Fruit fly (Drosophila melanogaster) whole organism, prepupa: ENCODE data around the gene CG31176.

Experiments
- CG10631 ChIP-seq: fragments of 200-800 bp; sonication (Bioruptor generic); optimal IDR thresholded peaks from 2 replicates; lab custom pipeline; 2016; ENCODE audit warnings: missing biosample characterization, missing genetic modification characterization
- CG10669 ChIP-seq: fragments of 200-800 bp; sonication (Bioruptor generic); optimal IDR thresholded peaks from 3 replicates; lab custom pipeline; 2018; ENCODE audit warnings: missing biosample characterization, mild to moderate bottlenecking, missing genetic modification characterization, moderate library complexity
- CG11762 ChIP-seq: fragments of 200-800 bp; sonication (Bioruptor generic); optimal IDR thresholded peaks from 3 replicates; lab custom pipeline; 2016; ENCODE audit warnings: missing biosample characterization, missing genetic modification characterization; ENCODE audit not compliant: insufficient read depth
- CG11902 ChIP-seq: fragments of 200-800 bp; sonication (Bioruptor generic); optimal IDR thresholded peaks from 3 replicates; lab custom pipeline; 2016; ENCODE audit warnings: missing biosample characterization, missing genetic modification characterization
- CG15336 ChIP-seq: fragments of 200-800 bp; sonication (Bioruptor generic); IDR thresholded peaks from 2 replicates; pipeline ENCODE4 v1.3.6; 2022; ENCODE audit warnings: missing biosample characterization, missing genetic modification characterization
- CG1621 ChIP-seq: fragments of 200-800 bp; sonication (Bioruptor generic); optimal IDR thresholded peaks from 3 replicates; lab custom pipeline; 2018; ENCODE audit warnings: missing biosample characterization, mild to moderate bottlenecking, missing genetic modification characterization
- CG16779 ChIP-seq: fragments of 200-800 bp; sonication (Bioruptor generic); optimal IDR thresholded peaks from 3 replicates; lab custom pipeline; 2017; ENCODE audit warnings: missing biosample characterization, mild to moderate bottlenecking, missing genetic modification characterization
- CG31627 ChIP-seq: fragments of 200-800 bp; sonication (Bioruptor generic); optimal IDR thresholded peaks from 3 replicates; lab custom pipeline; 2016; ENCODE audit warnings: missing biosample characterization, missing genetic modification characterization
- CG32006 ChIP-seq: fragments of 200-800 bp; sonication (Bioruptor generic); optimal IDR thresholded peaks from 3 replicates; lab custom pipeline; 2017; ENCODE audit warnings: missing biosample characterization, mild to moderate bottlenecking, missing genetic modification characterization
- CG34406 ChIP-seq: fragments of 200-800 bp; sonication (Bioruptor generic); optimal IDR thresholded peaks from 3 replicates; lab custom pipeline; 2016; ENCODE audit warnings: missing biosample characterization, missing genetic modification characterization
- CG3919 ChIP-seq: fragments of 200-800 bp; sonication (Bioruptor generic); optimal IDR thresholded peaks from 3 replicates; lab custom pipeline; 2016; ENCODE audit warnings: missing biosample characterization, missing genetic modification characterization
- CG4318 ChIP-seq: fragments of 200-800 bp; sonication (Bioruptor generic); optimal IDR thresholded peaks from 3 replicates; lab custom pipeline; 2017; ENCODE audit warnings: missing biosample characterization, mild to moderate bottlenecking, missing genetic modification characterization
- CG6163 ChIP-seq: fragments of 200-800 bp; sonication (Bioruptor generic); IDR thresholded peaks from 3 replicates; pipeline ENCODE4 v1.3.6; 2022; ENCODE audit warnings: missing biosample characterization, missing genetic modification characterization
- CG6276 ChIP-seq: fragments of 200-800 bp; sonication (Bioruptor generic); optimal IDR thresholded peaks from 2 replicates; lab custom pipeline; 2017; ENCODE audit warnings: missing biosample characterization, mild to moderate bottlenecking, missing genetic modification characterization
- CG6792 ChIP-seq: fragments of 200-800 bp; sonication (Bioruptor generic); optimal IDR thresholded peaks from 3 replicates; lab custom pipeline; 2016; ENCODE audit warnings: missing biosample characterization, missing genetic modification characterization
- CG6808 ChIP-seq: fragments of 200-800 bp; sonication (Bioruptor generic); optimal IDR thresholded peaks from 3 replicates; lab custom pipeline; 2017; ENCODE audit warnings: missing biosample characterization, missing genetic modification characterization, mild to moderate bottlenecking, moderate library complexity, missing genetic modification reagents
- CG6854 ChIP-seq: fragments of 200-800 bp; sonication (Bioruptor generic); optimal IDR thresholded peaks from 2 replicates; lab custom pipeline; 2017; ENCODE audit warnings: missing biosample characterization, mild to moderate bottlenecking, missing genetic modification characterization
- CG7368 ChIP-seq: fragments of 200-800 bp; sonication (Bioruptor generic); optimal IDR thresholded peaks from 3 replicates; lab custom pipeline; 2016; ENCODE audit warnings: missing biosample characterization, missing genetic modification characterization
- CG8119 ChIP-seq: fragments of 200-800 bp; sonication (Bioruptor generic); IDR thresholded peaks from 3 replicates; pipeline ENCODE4 v1.3.6; 2022; ENCODE audit warnings: missing biosample characterization, missing genetic modification characterization
- CG8632 ChIP-seq: fragments of 200-800 bp; sonication (Bioruptor generic); optimal IDR thresholded peaks from 3 replicates; lab custom pipeline; 2016; ENCODE audit warnings: missing biosample characterization, missing genetic modification characterization
- CG9139 ChIP-seq: fragments of 200-800 bp; sonication (Bioruptor generic); optimal IDR thresholded peaks from 3 replicates; lab custom pipeline; 2017; ENCODE audit warnings: missing biosample characterization, mild to moderate bottlenecking, missing genetic modification characterization
- Eip75B ChIP-seq: fragments of 200-800 bp; sonication (Bioruptor generic); optimal IDR thresholded peaks from 3 replicates; lab custom pipeline; 2016; ENCODE audit warnings: missing biosample characterization, missing genetic modification characterization
- Eip78C ChIP-seq: fragments of 200-800 bp; sonication (Bioruptor generic); peaks from one replicate; lab custom pipeline; 2016; ENCODE audit warnings: missing biosample characterization, missing genetic modification characterization
- Eip93F ChIP-seq: fragments of 200-800 bp; sonication (Bioruptor generic); optimal IDR thresholded peaks from 2 replicates; lab custom pipeline; 2016; ENCODE audit warnings: missing biosample characterization, mild to moderate bottlenecking, missing genetic modification characterization
- Ets21C ChIP-seq: fragments of 200-800 bp; sonication (Bioruptor generic); optimal IDR thresholded peaks from 3 replicates; lab custom pipeline; 2016; ENCODE audit warnings: missing biosample characterization, missing genetic modification characterization
- Ets96B ChIP-seq: fragments of 200-800 bp; optimal IDR thresholded peaks from 2 replicates; lab custom pipeline; 2019; ENCODE audit warnings: missing biosample characterization, mild to moderate bottlenecking, missing genetic modification characterization, moderate library complexity
- Gug ChIP-seq: fragments of 200-800 bp; sonication (Bioruptor generic); IDR thresholded peaks from 2 replicates; pipeline ENCODE4 v1.3.6; 2022; ENCODE audit warnings: missing biosample characterization, missing genetic modification characterization
- Hr39 ChIP-seq: fragments of 200-800 bp; sonication (Bioruptor generic); optimal IDR thresholded peaks from 2 replicates; lab custom pipeline; 2016; ENCODE audit warnings: missing biosample characterization, missing genetic modification characterization
- Met ChIP-seq: fragments of 200-800 bp; sonication (Bioruptor generic); optimal IDR thresholded peaks from 3 replicates; lab custom pipeline; 2016; ENCODE audit warnings: missing biosample characterization, missing genetic modification characterization
- OdsH ChIP-seq: fragments of 200-800 bp; sonication (Bioruptor generic); optimal IDR thresholded peaks from 3 replicates; lab custom pipeline; 2016; ENCODE audit warnings: missing biosample characterization, missing genetic modification characterization
- Smox ChIP-seq: fragments of 200-800 bp; sonication (Bioruptor generic); optimal IDR thresholded peaks from 3 replicates; lab custom pipeline; 2016; ENCODE audit warnings: missing biosample characterization, missing genetic modification characterization
- Sox102F ChIP-seq: fragments of 200-800 bp; sonication (Bioruptor generic); optimal IDR thresholded peaks from 2 replicates; lab custom pipeline; 2016; ENCODE audit warnings: missing biosample characterization, mild to moderate bottlenecking, missing genetic modification characterization
- Sox14 ChIP-seq: fragments of 200-800 bp; sonication (Bioruptor generic); optimal IDR thresholded peaks from 3 replicates; lab custom pipeline; 2016; ENCODE audit warnings: missing biosample characterization, missing genetic modification characterization
- Sox15 ChIP-seq: fragments of 200-800 bp; sonication (Bioruptor generic); optimal IDR thresholded peaks from 3 replicates; lab custom pipeline; 2016; ENCODE audit warnings: missing biosample characterization, missing genetic modification characterization
- achi ChIP-seq: fragments of 200-800 bp; sonication (Bioruptor generic); optimal IDR thresholded peaks from 3 replicates; lab custom pipeline; 2016; ENCODE audit warnings: missing biosample characterization, missing genetic modification characterization
- acj6 ChIP-seq: fragments of 200-800 bp; sonication (Bioruptor generic); optimal IDR thresholded peaks from 3 replicates; lab custom pipeline; 2016; ENCODE audit warnings: missing biosample characterization, missing genetic modification characterization
- cyc ChIP-seq: fragments of 200-800 bp; sonication (Bioruptor generic); optimal IDR thresholded peaks from 3 replicates; lab custom pipeline; 2016; ENCODE audit warnings: missing biosample characterization, missing genetic modification characterization
- dac ChIP-seq: fragments of 200-800 bp; sonication (Bioruptor generic); optimal IDR thresholded peaks from 2 replicates; lab custom pipeline; 2017; ENCODE audit warnings: missing biosample characterization, mild to moderate bottlenecking, missing genetic modification characterization
- dsx ChIP-seq: fragments of 200-800 bp; optimal IDR thresholded peaks from 3 replicates; lab custom pipeline; 2019; ENCODE audit warnings: missing biosample characterization, mild to moderate bottlenecking, missing genetic modification characterization, moderate library complexity; ENCODE audit not compliant: poor library complexity, severe bottlenecking
- eg ChIP-seq: fragments of 200-800 bp; sonication (Bioruptor generic); IDR thresholded peaks from 3 replicates; pipeline ENCODE4 v1.3.6; 2022; ENCODE audit warnings: missing biosample characterization, missing genetic modification characterization
- fd59A ChIP-seq: fragments of 200-800 bp; sonication (Bioruptor generic); optimal IDR thresholded peaks from 2 replicates; lab custom pipeline; 2017; ENCODE audit warnings: missing biosample characterization, mild to moderate bottlenecking, missing genetic modification characterization, missing genetic modification reagents
- fd85E ChIP-seq: fragments of 200-800 bp; sonication (Bioruptor generic); optimal IDR thresholded peaks from 3 replicates; lab custom pipeline; 2016; ENCODE audit warnings: missing biosample characterization, missing genetic modification characterization
- fkh ChIP-seq: fragments of 200-800 bp; sonication (Bioruptor generic); optimal IDR thresholded peaks from 3 replicates; lab custom pipeline; 2017; ENCODE audit warnings: missing biosample characterization, mild to moderate bottlenecking, missing genetic modification characterization, moderate library complexity
- lz ChIP-seq: fragments of 200-800 bp; sonication (Bioruptor generic); optimal IDR thresholded peaks from 3 replicates; lab custom pipeline; 2016; ENCODE audit warnings: missing biosample characterization, missing genetic modification characterization
- net ChIP-seq: fragments of 200-800 bp; sonication (Bioruptor generic); optimal IDR thresholded peaks from 3 replicates; lab custom pipeline; 2016; ENCODE audit warnings: missing biosample characterization, missing genetic modification characterization
- pdm3 ChIP-seq: fragments of 200-800 bp; sonication (Bioruptor generic); optimal IDR thresholded peaks from 3 replicates; lab custom pipeline; 2016; ENCODE audit warnings: missing biosample characterization, missing genetic modification characterization
- salr ChIP-seq, 2 experiments: fragments of 200-800 bp; sonication (Bioruptor generic); optimal IDR thresholded peaks; 3 replicates each; lab custom pipeline; 2016 to 2018; ENCODE audit warnings: missing biosample characterization in 2 of 2, missing genetic modification characterization in 2 of 2, mild to moderate bottlenecking in 1 of 2
- spab ChIP-seq: fragments of 200-800 bp; sonication (Bioruptor generic); optimal IDR thresholded peaks from 2 replicates; lab custom pipeline; 2017; ENCODE audit warnings: missing biosample characterization, mild to moderate bottlenecking, missing genetic modification characterization, missing genetic modification reagents
- svp ChIP-seq: fragments of 200-800 bp; sonication (Bioruptor generic); peaks from one replicate; lab custom pipeline; 2016; ENCODE audit warnings: missing biosample characterization, missing genetic modification characterization
- topi ChIP-seq: fragments of 200-800 bp; sonication (Bioruptor generic); optimal IDR thresholded peaks from 3 replicates; lab custom pipeline; 2016; ENCODE audit warnings: missing biosample characterization, missing genetic modification characterization
- vri ChIP-seq: fragments of 200-800 bp; sonication (Bioruptor generic); optimal IDR thresholded peaks from 3 replicates; lab custom pipeline; 2016; ENCODE audit warnings: missing biosample characterization, mild to moderate bottlenecking, missing genetic modification characterization

CG31176 gene

dm6 chr3R:21652891-21653394, 66.5 kb downstream of the CG31176 start:
- TF ChIP-seq Met (GFP tag; lab: Kevin White, UChicago), result peak; percentile 25
- no peak for TF ChIP-seq fkh (GFP tag; lab: Kevin White, UChicago)
- TF ChIP-seq acj6 (GFP tag; lab: Kevin White, UChicago), result peak; percentile 46
- TF ChIP-seq CG9139 (GFP tag; lab: Kevin White, UChicago), result peak; percentile 14
- peak; percentile 45 for TF ChIP-seq pdm3 (GFP tag; lab: Kevin White, UChicago)
- peak; percentile 91 for TF ChIP-seq Eip78C (GFP tag; lab: Kevin White, UChicago)
- TF ChIP-seq CG1621, result no peak
- TF ChIP-seq Ets21C (GFP tag; lab: Kevin White, UChicago), result no peak
- peak; percentile 36 for TF ChIP-seq CG10669 (GFP tag; lab: Kevin White, UChicago)
- peak; percentile 56 for TF ChIP-seq CG6808
- peak; percentile 17 for TF ChIP-seq CG31627 (GFP tag; lab: Kevin White, UChicago)
- 0 out of 3 replicates have a peak, but pooled peaks have one; percentile 40 for TF ChIP-seq eg
- peak; percentile 42 for TF ChIP-seq topi (GFP tag; lab: Kevin White, UChicago)
- TF ChIP-seq CG34406 (GFP tag; lab: Kevin White, UChicago), result peak; percentile 24
- TF ChIP-seq CG4318 (GFP tag; lab: Kevin White, UChicago), result peak; percentile 33
- no peak for TF ChIP-seq net (GFP tag; lab: Kevin White, UChicago)
- TF ChIP-seq fd85E (GFP tag; lab: Kevin White, UChicago), result no peak
- peak; percentile 14; the same call in 1 of the 2 replicates for TF ChIP-seq Gug (GFP tag; lab: Robert Waterston, UW)
- peak; percentile 46 for TF ChIP-seq lz (GFP tag; lab: Kevin White, UChicago)
- TF ChIP-seq CG11902 (GFP tag; lab: Kevin White, UChicago), result peak; percentile 1
- peak; percentile 78 for TF ChIP-seq CG32006 (GFP tag; lab: Kevin White, UChicago)
- peak; percentile 54 for TF ChIP-seq spab (GFP tag; lab: Kevin White, UChicago)
- TF ChIP-seq Ets96B (tag; lab: Kevin White, UChicago), result peak; percentile 33
- TF ChIP-seq Eip93F (GFP tag; lab: Kevin White, UChicago), result no peak
- TF ChIP-seq dsx, result peak; percentile 76
- no peak for TF ChIP-seq dac (GFP tag; lab: Kevin White, UChicago)
- TF ChIP-seq CG6276 (GFP tag; lab: Kevin White, UChicago), result peak; percentile 28
- TF ChIP-seq fd59A, result peak; percentile 66
- TF ChIP-seq CG3919 (GFP tag; lab: Kevin White, UChicago), result peak; percentile 46
- peak; percentile 47 for TF ChIP-seq OdsH
- TF ChIP-seq CG7368 (GFP tag; lab: Kevin White, UChicago), result no peak
- peak; percentile 64 for TF ChIP-seq Eip75B (GFP tag; lab: Kevin White, UChicago)
- TF ChIP-seq CG8632 (GFP tag; lab: Kevin White, UChicago), result peak; percentile 23
- TF ChIP-seq Sox102F, result no peak
- TF ChIP-seq CG16779 (tag; lab: Kevin White, UChicago), result peak; percentile 26
- TF ChIP-seq Hr39 (GFP tag; lab: Kevin White, UChicago), result peak; percentile 38
- peak; percentile 24 for TF ChIP-seq cyc (GFP tag; lab: Kevin White, UChicago)
- TF ChIP-seq CG6163, result peak; percentile 80
- peak; percentile 63 for TF ChIP-seq CG10631
- TF ChIP-seq CG6854 (GFP tag; lab: Kevin White, UChicago), result no peak
- no peak for TF ChIP-seq Sox15 (GFP tag; lab: Kevin White, UChicago)
- TF ChIP-seq CG11762 (GFP tag; lab: Kevin White, UChicago), result peak; percentile 14
- peak; percentile 64 for TF ChIP-seq svp (GFP tag; lab: Kevin White, UChicago)
- TF ChIP-seq Smox (GFP tag; lab: Kevin White, UChicago), result peak; percentile 16
- TF ChIP-seq CG8119 (GFP tag; lab: Robert Waterston, UW), result 0 out of 3 replicates have a peak, but pooled peaks have one; percentile 25
- TF ChIP-seq Sox14 (GFP tag; lab: Kevin White, UChicago), result peak; percentile 42
- TF ChIP-seq vri (GFP tag; lab: Kevin White, UChicago), result no peak
- 0 out of 2 replicates have a peak, but pooled peaks have one; percentile 18 for TF ChIP-seq CG15336
- peak in 1 of 2 experiments; percentile 68 for TF ChIP-seq salr (GFP tag; optimal IDR thresholded peaks at IDR 0.05; lab: Kevin White, UChicago)
- peak; percentile 40 for TF ChIP-seq CG6792
- TF ChIP-seq achi, result peak; percentile 47
